Fruit fly (Drosophila melanogaster) whole organism: ENCODE results near the gene svr.

Experiments used
- CG8478 ChIP-seq: fragments of >200 bp; optimal IDR thresholded peaks from 2 replicates; lab custom pipeline; 2018; ENCODE audit warnings: inconsistent platforms
- Dll ChIP-seq: fragments of >200 bp; optimal IDR thresholded peaks from 2 replicates; lab custom pipeline; 2017
- EcR ChIP-seq, 2 experiments: fragments of >200 bp; optimal IDR thresholded peaks; 2 replicates each; lab custom pipeline; 2017; ENCODE audit warnings: missing biosample characterization in 2 of 2, missing genetic modification characterization in 2 of 2, missing genetic modification reagents in 2 of 2
- psq ChIP-seq: fragments of >200 bp; optimal IDR thresholded peaks from 2 replicates; lab custom pipeline; 2017
- usp ChIP-seq: fragments of >200 bp; optimal IDR thresholded peaks from 2 replicates; lab custom pipeline; 2017; ENCODE audit warnings: missing biosample characterization, missing genetic modification characterization, mixed read lengths

DNA sequence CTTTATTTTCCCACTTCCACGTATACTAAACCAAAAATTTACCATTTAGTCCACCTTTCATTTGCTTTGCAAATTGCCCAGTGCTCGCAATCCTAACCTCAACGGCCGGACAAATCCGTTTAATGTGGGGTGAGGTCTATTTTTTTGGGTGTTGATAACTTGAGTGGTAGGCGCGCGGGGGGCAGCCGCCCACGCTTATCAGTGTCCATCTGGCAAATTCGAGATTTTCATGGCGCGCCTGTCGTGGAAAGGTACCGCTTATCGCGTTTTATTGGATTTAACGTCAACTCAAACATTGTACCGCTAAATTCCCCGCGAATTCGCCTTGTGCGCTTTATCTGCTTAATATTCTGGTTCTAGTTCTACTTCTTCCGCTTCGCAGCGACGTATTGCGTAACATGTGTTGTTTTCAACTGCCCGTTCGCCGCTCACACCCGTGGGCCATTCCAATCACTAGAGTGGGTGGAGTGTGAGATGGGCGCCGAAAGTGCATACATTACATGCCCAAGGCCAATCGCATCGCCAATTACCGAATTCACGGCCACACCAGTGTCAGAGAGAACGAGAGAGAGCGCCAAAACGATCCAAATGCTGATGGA is 3.4 kb upstream of the svr start:
- TF ChIP-seq Dll (lab: Kevin White, UChicago) (no peak), psq (lab: Kevin White, UChicago) (no peak), EcR (GFP tag; optimal IDR thresholded peaks at IDR 0.05; lab: Kevin White, UChicago) (no peak), usp (no peak), CG8478 (lab: Kevin White, UChicago) (no peak)
